Worm (Caenorhabditis elegans): Measurements from ENCODE around the gene unc-79.

Gene unc-79

ce11 chrIII:4066333-4066732, at the start of gene unc-79:
Gene unc-79, plus strand, starts transcription at chrIII:4066633.
- no peak for TF ChIP-seq W03F9.2 (tag; optimal IDR thresholded peaks at IDR 0.05)
- no peak for TF ChIP-seq dao-5 (tag; optimal IDR thresholded peaks at IDR 0.05)
- TF ChIP-seq him-1 (tag; optimal IDR thresholded peaks at IDR 0.05): no peak

DNA sequence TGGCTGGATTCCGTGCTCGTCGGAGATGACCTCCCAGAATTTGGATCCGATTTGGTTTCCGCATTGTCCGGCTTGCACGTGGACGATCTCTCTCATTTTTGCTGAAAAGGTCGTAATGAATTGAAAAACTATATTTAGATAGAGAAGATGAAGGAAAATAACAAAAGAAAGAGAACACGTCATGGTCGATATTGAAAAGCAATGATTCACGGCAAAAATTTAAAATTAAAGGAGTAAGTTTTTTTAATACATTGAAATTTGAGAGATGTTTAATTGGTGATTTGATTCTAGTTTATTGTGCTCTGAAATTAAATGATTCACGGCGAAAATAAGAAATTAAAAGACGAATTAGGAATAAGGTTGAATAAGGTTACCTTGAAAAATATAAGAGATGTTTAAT, 48.9 kb upstream of the unc-79 start, which contains the start of gene tbb-2:
Gene tbb-2 (minus strand): TSS at position 101 of the 400 bp plus-strand sequence.
- no peak for TF ChIP-seq W03F9.2 (tag; optimal IDR thresholded peaks at IDR 0.05)
- no peak for TF ChIP-seq dao-5 (tag; optimal IDR thresholded peaks at IDR 0.05)
- TF ChIP-seq him-1 (tag; optimal IDR thresholded peaks at IDR 0.05): no peak

ce11 chrIII:4018095-4018498, 48.3 kb upstream of the unc-79 start:
- TF ChIP-seq W03F9.2 (tag; optimal IDR thresholded peaks at IDR 0.05): no peak
- peak; percentile 79 for TF ChIP-seq him-1 (tag; optimal IDR thresholded peaks at IDR 0.05)
- no peak for TF ChIP-seq dao-5 (tag; optimal IDR thresholded peaks at IDR 0.05)

ce11 chrIII:4018591-4019580, 47.5 kb upstream of the unc-79 start:
- no peak for TF ChIP-seq dao-5 (tag; optimal IDR thresholded peaks at IDR 0.05)
- no peak for TF ChIP-seq him-1 (tag; optimal IDR thresholded peaks at IDR 0.05)
- TF ChIP-seq W03F9.2 (tag; optimal IDR thresholded peaks at IDR 0.05): no peak

DNA sequence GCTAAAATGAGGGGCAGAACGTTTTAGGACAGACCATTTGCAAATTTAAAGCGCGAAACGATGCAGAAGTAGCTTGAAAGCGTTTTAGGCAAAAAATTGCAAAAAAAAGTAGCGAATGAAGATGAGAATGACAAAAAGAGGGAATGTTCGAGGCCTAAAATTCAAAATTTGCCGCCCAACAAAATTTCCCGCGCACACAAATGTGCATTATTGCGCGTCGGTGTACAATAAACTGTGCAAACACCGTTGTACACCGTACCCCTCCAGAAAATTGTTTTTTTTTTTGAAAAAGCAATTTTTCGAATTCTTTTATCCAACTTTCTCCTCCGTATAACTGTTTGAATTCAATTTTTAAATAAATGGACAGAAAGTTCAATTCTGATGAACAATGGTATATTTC, 46.6 kb upstream of the unc-79 start, which contains the start of gene snpc-3.4:
Gene snpc-3.4 (plus strand): TSS at position 237 of the 400 bp plus-strand sequence.
- peak; percentile 50 for TF ChIP-seq him-1 (tag; optimal IDR thresholded peaks at IDR 0.05)
- TF ChIP-seq W03F9.2 (tag; optimal IDR thresholded peaks at IDR 0.05): peak; percentile 76
- TF ChIP-seq dao-5 (tag; optimal IDR thresholded peaks at IDR 0.05): no peak

ce11 chrIII:4021866-4022265, 44.6 kb upstream of the unc-79 start, which contains the start of gene tftc-5:
Gene tftc-5, plus strand, starts transcription at chrIII:4022166.
- TF ChIP-seq him-1 (tag; optimal IDR thresholded peaks at IDR 0.05): no peak

ce11 chrIII:4028061-4028460, 38.4 kb upstream of the unc-79 start, which contains the start of gene T02C12.5:
Gene T02C12.5, minus strand, starts transcription at chrIII:4028161.
- no peak for TF ChIP-seq dao-5 (tag; optimal IDR thresholded peaks at IDR 0.05)
- no peak for TF ChIP-seq W03F9.2 (tag; optimal IDR thresholded peaks at IDR 0.05)
- no peak for TF ChIP-seq him-1 (tag; optimal IDR thresholded peaks at IDR 0.05)

ce11 chrIII:4030839-4031238, 35.6 kb upstream of the unc-79 start:
- TF ChIP-seq W03F9.2 (tag; optimal IDR thresholded peaks at IDR 0.05) (no peak), him-1 (tag; optimal IDR thresholded peaks at IDR 0.05) (no peak), dao-5 (tag; optimal IDR thresholded peaks at IDR 0.05) (no peak)

ce11 chrIII:4034984-4035383, 31.4 kb upstream of the unc-79 start:
- no peak for TF ChIP-seq dao-5 (tag; optimal IDR thresholded peaks at IDR 0.05)
- TF ChIP-seq W03F9.2 (tag; optimal IDR thresholded peaks at IDR 0.05): no peak
- no peak for TF ChIP-seq him-1 (tag; optimal IDR thresholded peaks at IDR 0.05)

DNA sequence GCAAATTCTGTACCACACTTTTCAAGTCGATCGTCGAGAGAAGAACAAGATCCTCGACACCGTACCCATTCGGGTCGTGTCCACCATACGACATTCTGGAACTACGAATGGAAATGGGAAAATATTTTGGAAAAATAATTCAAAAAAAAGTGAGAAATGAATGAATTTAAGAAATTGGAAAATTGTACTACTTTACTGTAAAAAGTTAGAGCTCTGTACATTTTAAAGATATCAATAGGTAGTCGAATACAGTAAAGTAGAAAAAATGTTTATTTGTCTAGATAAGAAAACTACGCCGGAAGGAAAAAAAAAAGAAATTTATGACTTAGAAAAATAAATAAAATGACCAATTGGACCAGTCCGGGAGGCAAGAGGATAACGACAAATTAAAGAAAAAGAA, 29.7 kb upstream of the unc-79 start, which contains the start of gene hum-5:
Gene hum-5 (minus strand): TSS at position 101 of the 400 bp plus-strand sequence.
- TF ChIP-seq dao-5 (tag; optimal IDR thresholded peaks at IDR 0.05) (no peak), W03F9.2 (tag; optimal IDR thresholded peaks at IDR 0.05) (no peak), him-1 (tag; optimal IDR thresholded peaks at IDR 0.05) (no peak)

DNA sequence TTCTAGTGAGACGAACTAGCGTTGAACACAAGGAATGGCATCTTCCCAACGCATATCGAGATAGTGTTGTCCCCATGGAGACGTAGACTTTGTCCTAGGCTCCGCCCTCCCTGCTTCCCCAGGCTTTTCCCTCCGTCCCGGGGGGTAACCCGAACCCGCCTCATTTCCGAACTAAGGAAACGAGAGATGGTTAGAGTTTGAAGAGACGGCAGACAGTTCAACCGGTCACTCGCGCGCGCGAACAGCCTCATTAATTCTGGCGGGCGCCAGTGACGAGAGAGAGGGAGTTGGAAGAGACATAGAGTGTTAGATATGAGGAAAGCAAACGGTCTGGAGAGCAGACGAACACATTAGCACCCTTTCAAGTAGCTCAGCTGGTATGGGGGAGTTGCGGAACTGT, 29.1 kb upstream of the unc-79 start:
- TF ChIP-seq him-1 (tag; optimal IDR thresholded peaks at IDR 0.05) (no peak), W03F9.2 (tag; optimal IDR thresholded peaks at IDR 0.05) (no peak), dao-5 (tag; optimal IDR thresholded peaks at IDR 0.05) (no peak)

ce11 chrIII:4039775-4040174, 26.7 kb upstream of the unc-79 start:
- TF ChIP-seq dao-5 (tag; optimal IDR thresholded peaks at IDR 0.05) (no peak), W03F9.2 (tag; optimal IDR thresholded peaks at IDR 0.05) (no peak), him-1 (tag; optimal IDR thresholded peaks at IDR 0.05) (no peak)

DNA sequence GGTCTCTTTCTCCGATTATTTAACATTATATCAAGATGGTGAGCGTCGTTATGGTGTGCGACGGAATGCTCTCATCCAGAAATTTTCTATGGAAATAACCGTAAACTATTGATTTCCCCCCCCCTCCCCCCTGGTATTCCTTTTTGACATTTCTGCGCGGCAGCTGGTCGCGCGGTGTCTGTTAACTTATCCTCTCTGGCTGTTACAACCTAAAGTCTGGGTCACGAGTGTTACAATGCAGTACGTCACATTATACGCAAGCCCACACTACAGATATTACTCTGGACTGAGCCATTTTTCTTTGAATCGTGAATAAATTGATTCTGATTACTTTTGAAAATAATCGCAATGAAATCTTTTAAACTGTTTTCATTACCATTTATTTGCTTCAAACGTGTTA, 17.3 kb upstream of the unc-79 start:
- TF ChIP-seq dao-5 (tag; optimal IDR thresholded peaks at IDR 0.05) (no peak), W03F9.2 (tag; optimal IDR thresholded peaks at IDR 0.05) (no peak), him-1 (tag; optimal IDR thresholded peaks at IDR 0.05) (no peak)

- no peak for TF ChIP-seq W03F9.2 (tag; optimal IDR thresholded peaks at IDR 0.05)
- no peak for TF ChIP-seq dao-5 (tag; optimal IDR thresholded peaks at IDR 0.05)
- TF ChIP-seq him-1 (tag; optimal IDR thresholded peaks at IDR 0.05): no peak
Measured at ce11 chrIII:4057894-4058293, 8.5 kb upstream of the unc-79 start, which contains the start of gene rcq-5. Gene rcq-5, minus strand, starts transcription at chrIII:4057976.
